Fruit fly (Drosophila melanogaster): ENCODE results near the gene CG8945.

Gene CG8945

DNA sequence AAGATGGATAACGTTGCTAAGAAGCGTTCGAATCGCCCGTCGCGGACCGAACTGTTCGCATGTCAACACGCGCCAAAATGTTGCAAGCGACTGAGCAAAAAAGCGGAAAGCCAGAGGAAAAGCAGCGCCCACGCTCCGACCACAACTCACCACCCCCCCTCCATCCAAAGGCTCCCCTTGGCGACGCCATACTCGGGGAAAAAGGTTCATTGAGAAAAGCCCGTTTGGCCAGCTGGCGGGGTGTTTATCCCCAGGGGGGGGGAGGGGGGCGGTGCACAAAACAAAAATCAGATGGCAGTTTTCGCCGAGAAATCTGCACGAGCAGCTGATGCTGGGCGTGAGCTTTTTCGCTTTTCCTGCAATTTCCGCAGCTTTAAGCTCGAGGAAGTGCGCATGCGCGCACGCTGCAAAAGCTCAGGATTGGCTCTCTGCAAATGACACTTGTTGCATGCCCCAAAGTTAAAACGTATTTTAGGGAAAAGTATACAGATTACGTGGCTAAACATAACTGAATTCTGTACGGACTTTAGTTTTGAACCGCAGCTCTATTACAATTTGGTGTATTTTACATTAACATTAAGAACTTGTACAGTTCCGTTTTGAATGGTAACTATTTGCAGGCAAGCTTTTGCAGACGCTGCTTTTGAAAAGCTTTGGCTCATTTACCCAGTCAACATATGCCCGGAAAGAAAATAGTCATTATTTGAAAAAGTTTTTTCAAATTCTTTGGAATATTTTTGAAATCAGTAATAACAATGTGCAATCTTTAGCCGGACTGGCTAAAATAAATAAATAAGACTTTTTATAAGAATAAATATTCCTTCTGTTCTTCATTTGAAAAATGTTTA, 39.5 kb downstream of the CG8945 start:
- TF ChIP-seq CG8478 (optimal IDR thresholded peaks at IDR 0.05), result no peak
- TF ChIP-seq CTCF (optimal IDR thresholded peaks at IDR 0.05), result no peak
